Fruit fly (Drosophila melanogaster) whole organism, embryonic: ENCODE measurements around the gene CG8379.

Experiments
- Bdp1 ChIP-seq: fragments of 200-800 bp; sonication (Bioruptor generic); optimal IDR thresholded peaks from 3 replicates; lab custom pipeline; 2016; ENCODE audit warnings: missing biosample characterization, missing genetic modification characterization
- Bteb2 ChIP-seq: fragments of 200-800 bp; sonication (Bioruptor generic); optimal IDR thresholded peaks from 2 replicates; lab custom pipeline; 2016; ENCODE audit warnings: missing biosample characterization, missing genetic modification characterization
- CG10431 ChIP-seq: fragments of 200-800 bp; sonication (Bioruptor generic); optimal IDR thresholded peaks from 3 replicates; lab custom pipeline; 2018; ENCODE audit warnings: missing biosample characterization, mild to moderate bottlenecking, missing genetic modification characterization
- CG11085 ChIP-seq: fragments of 200-800 bp; sonication (Bioruptor generic); IDR thresholded peaks from 2 replicates; pipeline ENCODE4 v1.3.6; 2022; ENCODE audit warnings: missing biosample characterization, missing genetic modification characterization
- CG11456 ChIP-seq: fragments of 200-800 bp; sonication (Bioruptor generic); IDR thresholded peaks from 3 replicates; pipeline ENCODE4 v1.3.6; 2022; ENCODE audit warnings: missing biosample characterization, missing genetic modification characterization
- CG12071 ChIP-seq: fragments of 200-800 bp; sonication (Bioruptor generic); optimal IDR thresholded peaks from 3 replicates; lab custom pipeline; 2018; ENCODE audit warnings: missing biosample characterization, mild to moderate bottlenecking, missing genetic modification characterization
- CG1529 ChIP-seq: fragments of 200-800 bp; sonication (Bioruptor generic); optimal IDR thresholded peaks from 3 replicates; lab custom pipeline; 2018; ENCODE audit warnings: missing biosample characterization, missing genetic modification characterization
- CG16779 ChIP-seq: fragments of 200-800 bp; sonication (Bioruptor generic); IDR thresholded peaks from 2 replicates; pipeline ENCODE4 v1.3.6; 2022; ENCODE audit warnings: missing biosample characterization, missing genetic modification characterization
- CG17802 ChIP-seq: fragments of 200-800 bp; sonication (Bioruptor generic); optimal IDR thresholded peaks from 2 replicates; lab custom pipeline; 2018; ENCODE audit warnings: missing biosample characterization, mild to moderate bottlenecking, missing genetic modification characterization, moderate library complexity
- CG1792 ChIP-seq: fragments of 200-800 bp; sonication (Bioruptor generic); optimal IDR thresholded peaks from 2 replicates; lab custom pipeline; 2016; ENCODE audit warnings: missing biosample characterization, missing genetic modification characterization
- CG18764 ChIP-seq: fragments of 200-800 bp; sonication (Bioruptor generic); optimal IDR thresholded peaks from 3 replicates; lab custom pipeline; 2016; ENCODE audit warnings: missing biosample characterization, missing genetic modification characterization
- CG2116 ChIP-seq: fragments of 200-800 bp; sonication (Bioruptor generic); optimal IDR thresholded peaks from 3 replicates; lab custom pipeline; 2018; ENCODE audit warnings: missing biosample characterization, mild to moderate bottlenecking, missing genetic modification characterization
- CG31441 ChIP-seq: fragments of 200-800 bp; sonication (Bioruptor generic); IDR thresholded peaks from 2 replicates; pipeline ENCODE4 v1.3.6; 2022; ENCODE audit warnings: missing biosample characterization, missing genetic modification characterization
- CG34422 ChIP-seq: fragments of 200-800 bp; sonication (Bioruptor generic); IDR thresholded peaks from 3 replicates; pipeline ENCODE4 v1.3.6; 2022; ENCODE audit warnings: missing biosample characterization, missing genetic modification characterization
- CG3838 ChIP-seq: fragments of 200-800 bp; sonication (Bioruptor generic); optimal IDR thresholded peaks from 3 replicates; lab custom pipeline; 2016; ENCODE audit warnings: missing biosample characterization, missing genetic modification characterization
- CG3995 ChIP-seq: fragments of 200-800 bp; sonication (Bioruptor generic); optimal IDR thresholded peaks from 3 replicates; lab custom pipeline; 2016; ENCODE audit warnings: missing biosample characterization, missing genetic modification characterization
- CG4360 ChIP-seq: fragments of 200-800 bp; sonication (Bioruptor generic); IDR thresholded peaks from 2 replicates; pipeline ENCODE4 v1.3.6; 2022; ENCODE audit warnings: missing biosample characterization, missing genetic modification characterization
- CG4617 ChIP-seq: fragments of 200-800 bp; sonication (Bioruptor generic); optimal IDR thresholded peaks from 3 replicates; lab custom pipeline; 2016; ENCODE audit warnings: missing biosample characterization, missing genetic modification characterization, borderline replicate concordance
- CG4820 ChIP-seq: fragments of 200-800 bp; sonication (Bioruptor generic); optimal IDR thresholded peaks from 3 replicates; lab custom pipeline; 2016; ENCODE audit warnings: missing biosample characterization, missing genetic modification characterization
- CG6175 ChIP-seq: fragments of 200-800 bp; sonication (Bioruptor generic); IDR thresholded peaks from 3 replicates; pipeline ENCODE4 v1.3.6; 2022; ENCODE audit warnings: missing biosample characterization, missing genetic modification characterization
- CG7928 ChIP-seq: fragments of 200-800 bp; sonication (Bioruptor generic); optimal IDR thresholded peaks from 2 replicates; lab custom pipeline; 2017; ENCODE audit warnings: missing biosample characterization, mild to moderate bottlenecking, missing genetic modification characterization
- CG8359 ChIP-seq: fragments of 200-800 bp; sonication (Bioruptor generic); optimal IDR thresholded peaks from 2 replicates; lab custom pipeline; 2017; ENCODE audit warnings: missing biosample characterization, mild to moderate bottlenecking, missing genetic modification characterization, borderline replicate concordance
- CG9797 ChIP-seq: fragments of 200-800 bp; sonication (Bioruptor generic); optimal IDR thresholded peaks from 3 replicates; lab custom pipeline; 2018; ENCODE audit warnings: missing biosample characterization, mild to moderate bottlenecking, missing genetic modification characterization
- CTCF ChIP-seq: fragments of 200-800 bp; sonication (Bioruptor generic); optimal IDR thresholded peaks from 2 replicates; lab custom pipeline; 2017; ENCODE audit warnings: missing biosample characterization, mild to moderate bottlenecking, missing genetic modification characterization, moderate library complexity
- Chrac-16 ChIP-seq: fragments of 200-800 bp; sonication (Bioruptor generic); optimal IDR thresholded peaks from 3 replicates; lab custom pipeline; 2016; ENCODE audit warnings: missing biosample characterization, missing genetic modification characterization
- Eip74EF ChIP-seq, 2 experiments: fragments of 200-800 bp in 1 of 2; fragments of >200 bp in 1 of 2; sonication (Bioruptor generic) in 1 of 2; optimal IDR thresholded peaks; 2 replicates each; lab custom pipeline; 2017 to 2019; ENCODE audit warnings: missing biosample characterization in 2 of 2, missing genetic modification characterization in 2 of 2, mild to moderate bottlenecking in 1 of 2, moderate library complexity in 1 of 2
- HHEX ChIP-seq: fragments of 200-800 bp; sonication (Bioruptor generic); optimal IDR thresholded peaks from 3 replicates; lab custom pipeline; 2017; ENCODE audit warnings: missing biosample characterization, mild to moderate bottlenecking, missing genetic modification characterization, missing genetic modification reagents
- HLHmδ ChIP-seq: fragments of 200-800 bp; sonication (Bioruptor generic); optimal IDR thresholded peaks from 2 replicates; lab custom pipeline; 2018; ENCODE audit warnings: missing biosample characterization, mild to moderate bottlenecking, missing genetic modification characterization, moderate library complexity
- Hr39 ChIP-seq: fragments of >200 bp; optimal IDR thresholded peaks from 2 replicates; lab custom pipeline; 2017
- MBD-R2 ChIP-seq: fragments of 200-800 bp; sonication (Bioruptor generic); IDR thresholded peaks from 2 replicates; pipeline ENCODE4 v1.3.6; 2022; ENCODE audit warnings: missing biosample characterization, missing genetic modification characterization
- MTF-1 ChIP-seq: fragments of 200-800 bp; sonication (Bioruptor generic); optimal IDR thresholded peaks from 2 replicates; lab custom pipeline; 2018; ENCODE audit warnings: missing biosample characterization, mild to moderate bottlenecking, missing genetic modification characterization, borderline replicate concordance
- Med ChIP-seq: fragments of 200-800 bp; sonication (Bioruptor generic); peaks from one replicate; lab custom pipeline; 2016; ENCODE audit warnings: missing biosample characterization, missing genetic modification characterization, mild to moderate bottlenecking, inconsistent platforms, moderate library complexity
- Oaz ChIP-seq: fragments of 200-800 bp; sonication (Bioruptor generic); IDR thresholded peaks from 2 replicates; pipeline ENCODE4 v1.3.6; 2022; ENCODE audit warnings: missing biosample characterization, missing genetic modification characterization
- Ssrp ChIP-seq: fragments of 200-800 bp; sonication (Bioruptor generic); optimal IDR thresholded peaks from 2 replicates; lab custom pipeline; 2018; ENCODE audit warnings: missing biosample characterization, mild to moderate bottlenecking, missing genetic modification characterization, moderate library complexity
- ab ChIP-seq: fragments of 200-800 bp; sonication (Bioruptor generic); optimal IDR thresholded peaks from 2 replicates; lab custom pipeline; 2016; ENCODE audit warnings: missing biosample characterization, missing genetic modification characterization
- ac ChIP-seq: fragments of 200-800 bp; sonication (Bioruptor generic); optimal IDR thresholded peaks from 3 replicates; lab custom pipeline; 2017; ENCODE audit warnings: missing biosample characterization, mild to moderate bottlenecking, missing genetic modification characterization
- aop ChIP-seq: fragments of 200-800 bp; sonication (Bioruptor generic); IDR thresholded peaks from 2 replicates; pipeline ENCODE4 v1.3.6; 2022; ENCODE audit warnings: missing biosample characterization, missing genetic modification characterization
- bcd ChIP-seq: fragments of 200-800 bp; sonication (Bioruptor generic); optimal IDR thresholded peaks from 2 replicates; lab custom pipeline; 2017; ENCODE audit warnings: missing biosample characterization, mild to moderate bottlenecking, missing genetic modification characterization
- caup ChIP-seq: fragments of 200-800 bp; sonication (Bioruptor generic); optimal IDR thresholded peaks from 3 replicates; lab custom pipeline; 2017; ENCODE audit warnings: missing biosample characterization, mild to moderate bottlenecking, missing genetic modification characterization, moderate library complexity; ENCODE audit not compliant: severe bottlenecking
- cg ChIP-seq: fragments of 200-800 bp; sonication (Bioruptor generic); optimal IDR thresholded peaks from 3 replicates; lab custom pipeline; 2019; ENCODE audit warnings: missing biosample characterization, mild to moderate bottlenecking, missing genetic modification characterization, moderate library complexity
- ci ChIP-seq: fragments of 200-800 bp; sonication (Bioruptor generic); IDR thresholded peaks from 3 replicates; pipeline ENCODE4 v1.3.6; 2022; ENCODE audit warnings: missing biosample characterization, missing genetic modification characterization
- dan ChIP-seq: fragments of 200-800 bp; sonication (Bioruptor generic); IDR thresholded peaks from 2 replicates; pipeline ENCODE4 v1.3.6; 2022; ENCODE audit warnings: missing biosample characterization, missing genetic modification characterization
- ftz-f1 ChIP-seq: fragments of 200-800 bp; sonication (Bioruptor generic); optimal IDR thresholded peaks from 2 replicates; lab custom pipeline; 2016; ENCODE audit warnings: missing biosample characterization, missing genetic modification characterization
- fu2 ChIP-seq: fragments of 200-800 bp; sonication (Bioruptor generic); optimal IDR thresholded peaks from 2 replicates; lab custom pipeline; 2016; ENCODE audit warnings: missing biosample characterization, missing genetic modification characterization
- kah ChIP-seq: fragments of 200-800 bp; sonication (Bioruptor generic); optimal IDR thresholded peaks from 2 replicates; lab custom pipeline; 2018; ENCODE audit warnings: missing biosample characterization, mild to moderate bottlenecking, missing genetic modification characterization
- run ChIP-seq: fragments of 200-800 bp; sonication (Bioruptor generic); optimal IDR thresholded peaks from 3 replicates; lab custom pipeline; 2018; ENCODE audit warnings: missing biosample characterization, mild to moderate bottlenecking, missing genetic modification characterization
- sc ChIP-seq, 3 experiments: fragments of >200 bp in 2 of 3; fragments of 200-800 bp in 1 of 3; sonication (Bioruptor generic) in 1 of 3; optimal IDR thresholded peaks; 2 replicates in 2 of 3; 3 replicates in 1 of 3; lab custom pipeline; 2017; ENCODE audit warnings: mild to moderate bottlenecking in 1 of 3, missing biosample characterization in 1 of 3, missing genetic modification characterization in 1 of 3, missing genetic modification reagents in 1 of 3
- slbo ChIP-seq: fragments of 200-800 bp; sonication (Bioruptor generic); IDR thresholded peaks from 2 replicates; pipeline ENCODE4 v1.3.6; 2022; ENCODE audit warnings: missing biosample characterization, missing genetic modification characterization
- tup ChIP-seq: fragments of 200-800 bp; sonication (Bioruptor generic); optimal IDR thresholded peaks from 2 replicates; lab custom pipeline; 2016; ENCODE audit warnings: missing biosample characterization, mild to moderate bottlenecking, missing genetic modification characterization, moderate library complexity
- zen2 ChIP-seq: fragments of 200-800 bp; sonication (Bioruptor generic); IDR thresholded peaks from 3 replicates; pipeline ENCODE4 v1.3.6; 2022; ENCODE audit warnings: missing biosample characterization, missing genetic modification characterization; ENCODE audit not compliant: partially characterized antibody

Gene CG8379

DNA sequence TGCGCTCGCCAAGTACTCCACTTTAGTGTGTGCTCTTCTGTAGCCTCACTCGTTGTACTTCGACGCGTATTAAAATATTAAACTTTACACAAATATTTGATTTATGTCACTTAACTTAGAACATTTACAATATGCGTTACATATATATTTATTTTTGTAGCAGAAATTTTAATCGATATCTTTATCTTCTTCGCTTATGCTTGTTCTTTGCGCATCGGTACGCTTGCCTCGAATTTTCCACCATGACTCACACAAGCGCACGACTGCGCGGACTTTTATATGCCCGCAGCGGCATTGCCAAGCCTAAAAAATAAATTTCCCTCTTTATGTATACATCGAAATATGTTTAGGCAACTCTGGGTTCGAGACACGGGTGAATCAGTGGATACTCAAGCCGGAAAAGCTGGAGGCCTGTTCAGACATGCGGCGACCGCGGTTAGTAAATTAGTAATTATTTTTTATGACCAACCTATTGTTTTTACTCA lies 3.7 kb upstream of the CG8379 start, which contains the start of gene aqz (continued):
- TF ChIP-seq Ssrp (tag; lab: Kevin White, UChicago) = no peak
- TF ChIP-seq CG1792 (GFP tag; lab: Kevin White, UChicago) = peak; percentile 53
- peak; percentile 87 for TF ChIP-seq CG9797
- TF ChIP-seq CG4617 = peak; percentile 68
- peak; percentile 81 for TF ChIP-seq caup (GFP tag; lab: Kevin White, UChicago)
- TF ChIP-seq kah (GFP tag; lab: Kevin White, UChicago) = peak; percentile 68
- TF ChIP-seq CG4820 (GFP tag; lab: Kevin White, UChicago) = peak; percentile 25
- peak; percentile 50 for TF ChIP-seq CG4360 (GFP tag; lab: Robert Waterston, UW)
- TF ChIP-seq slbo (GFP tag; lab: Robert Waterston, UW) = peak; percentile 74
- TF ChIP-seq zen2 (GFP tag; lab: Robert Waterston, UW) = no peak
- TF ChIP-seq CG7928 (GFP tag; lab: Kevin White, UChicago) = peak; percentile 27
- no peak for TF ChIP-seq CG3995 (GFP tag; lab: Kevin White, UChicago)
- TF ChIP-seq dan (GFP tag; lab: Robert Waterston, UW) = no peak
- TF ChIP-seq CG18764 (GFP tag; lab: Kevin White, UChicago) = peak; percentile 22
- peak; percentile 87 for TF ChIP-seq ci
- peak; percentile 63 for TF ChIP-seq HHEX (GFP tag; lab: Kevin White, UChicago)
- TF ChIP-seq CG11085 (GFP tag; lab: Robert Waterston, UW) = peak; percentile 48
- TF ChIP-seq MBD-R2 = peak; percentile 69
- TF ChIP-seq CG12071 (GFP tag; lab: Kevin White, UChicago) = peak; percentile 71
- TF ChIP-seq CG10431 = peak; percentile 42
- TF ChIP-seq sc (optimal IDR thresholded peaks at IDR 0.05; lab: Kevin White, UChicago) = no peak
- peak; percentile 11 for TF ChIP-seq sc (GFP tag; optimal IDR thresholded peaks at IDR 0.05; lab: Kevin White, UChicago)
- peak; percentile 76 for TF ChIP-seq CTCF (GFP tag; lab: Kevin White, UChicago)
- peak; percentile 49; the same call in 1 of the 2 replicates for TF ChIP-seq CG16779
- TF ChIP-seq Oaz = no peak
- TF ChIP-seq Bteb2 (GFP tag; lab: Kevin White, UChicago) = peak; percentile 53
- peak; percentile 50 for TF ChIP-seq CG1529 (GFP tag; lab: Kevin White, UChicago)
- peak; percentile 100 for TF ChIP-seq CG17802 (tag; lab: Kevin White, UChicago)
- TF ChIP-seq run (tag; lab: Kevin White, UChicago) = peak; percentile 57
- peak; percentile 81 for TF ChIP-seq HLHmδ
- TF ChIP-seq MTF-1 (GFP tag; lab: Kevin White, UChicago) = peak; percentile 87
- TF ChIP-seq Bdp1 = peak; percentile 41
- no peak for TF ChIP-seq ac (GFP tag; lab: Kevin White, UChicago)
- TF ChIP-seq CG6175 (GFP tag; lab: Robert Waterston, UW) = 0 out of 3 replicates have a peak, but pooled peaks have one; percentile 43
- no peak for TF ChIP-seq Hr39 (lab: Kevin White, UChicago)
- peak; percentile 84 for TF ChIP-seq CG11456
- TF ChIP-seq CG3838 (GFP tag; lab: Kevin White, UChicago) = no peak
- TF ChIP-seq fu2 = peak; percentile 58
- TF ChIP-seq Eip74EF (GFP tag; optimal IDR thresholded peaks at IDR 0.05; lab: Kevin White, UChicago) = peak in 1 of 2 experiments; percentile 87
- peak; percentile 66 for TF ChIP-seq bcd
- peak; percentile 76; the same call in 2 of the 3 replicates for TF ChIP-seq CG34422 (GFP tag; lab: Robert Waterston, UW)
- TF ChIP-seq CG8359 (GFP tag; lab: Kevin White, UChicago) = no peak
- peak; percentile 39 for TF ChIP-seq CG31441 (GFP tag; lab: Robert Waterston, UW)
- 0 out of 2 replicates have a peak, but pooled peaks have one; percentile 42 for TF ChIP-seq aop (GFP tag; lab: Robert Waterston, UW)
- TF ChIP-seq CG2116 (GFP tag; lab: Kevin White, UChicago) = peak; percentile 100
- no peak for TF ChIP-seq ab (GFP tag; lab: Kevin White, UChicago)
- peak; percentile 32 for TF ChIP-seq Chrac-16 (GFP tag; lab: Kevin White, UChicago)
- no peak for TF ChIP-seq tup (GFP tag; lab: Kevin White, UChicago)
- TF ChIP-seq Med (GFP tag; lab: Kevin White, UChicago) = peak; percentile 96
- peak; percentile 66 for TF ChIP-seq cg
- TF ChIP-seq ftz-f1 (GFP tag; lab: Kevin White, UChicago) = peak; percentile 77
